Fruit fly (Drosophila melanogaster) whole organism, prepupa: Measurements from ENCODE around the gene CG14883.
A peak's percentile ranks its signal among the peaks of the same experiment; 100 is the strongest.

Experiments
- Blimp-1 ChIP-seq: fragments of 200-800 bp; sonication (Bioruptor generic); optimal IDR thresholded peaks from 3 replicates; lab custom pipeline; 2017; ENCODE audit warnings: missing biosample characterization, missing genetic modification characterization, mild to moderate bottlenecking, moderate library complexity, missing genetic modification reagents
- CG10631 ChIP-seq: fragments of 200-800 bp; sonication (Bioruptor generic); optimal IDR thresholded peaks from 2 replicates; lab custom pipeline; 2016; ENCODE audit warnings: missing biosample characterization, missing genetic modification characterization
- CG10669 ChIP-seq: fragments of 200-800 bp; sonication (Bioruptor generic); optimal IDR thresholded peaks from 3 replicates; lab custom pipeline; 2018; ENCODE audit warnings: missing biosample characterization, mild to moderate bottlenecking, missing genetic modification characterization, moderate library complexity
- CG11762 ChIP-seq: fragments of 200-800 bp; sonication (Bioruptor generic); optimal IDR thresholded peaks from 3 replicates; lab custom pipeline; 2016; ENCODE audit warnings: missing biosample characterization, missing genetic modification characterization; ENCODE audit not compliant: insufficient read depth
- CG11902 ChIP-seq: fragments of 200-800 bp; sonication (Bioruptor generic); optimal IDR thresholded peaks from 3 replicates; lab custom pipeline; 2016; ENCODE audit warnings: missing biosample characterization, missing genetic modification characterization
- CG15336 ChIP-seq: fragments of 200-800 bp; sonication (Bioruptor generic); IDR thresholded peaks from 2 replicates; pipeline ENCODE4 v1.3.6; 2022; ENCODE audit warnings: missing biosample characterization, missing genetic modification characterization
- CG1621 ChIP-seq: fragments of 200-800 bp; sonication (Bioruptor generic); optimal IDR thresholded peaks from 3 replicates; lab custom pipeline; 2018; ENCODE audit warnings: missing biosample characterization, mild to moderate bottlenecking, missing genetic modification characterization
- CG16779 ChIP-seq: fragments of 200-800 bp; sonication (Bioruptor generic); optimal IDR thresholded peaks from 3 replicates; lab custom pipeline; 2017; ENCODE audit warnings: missing biosample characterization, mild to moderate bottlenecking, missing genetic modification characterization
- CG31627 ChIP-seq: fragments of 200-800 bp; sonication (Bioruptor generic); optimal IDR thresholded peaks from 3 replicates; lab custom pipeline; 2016; ENCODE audit warnings: missing biosample characterization, missing genetic modification characterization
- CG3919 ChIP-seq: fragments of 200-800 bp; sonication (Bioruptor generic); optimal IDR thresholded peaks from 3 replicates; lab custom pipeline; 2016; ENCODE audit warnings: missing biosample characterization, missing genetic modification characterization
- CG4318 ChIP-seq: fragments of 200-800 bp; sonication (Bioruptor generic); optimal IDR thresholded peaks from 3 replicates; lab custom pipeline; 2017; ENCODE audit warnings: missing biosample characterization, mild to moderate bottlenecking, missing genetic modification characterization
- CG6163 ChIP-seq: fragments of 200-800 bp; sonication (Bioruptor generic); IDR thresholded peaks from 3 replicates; pipeline ENCODE4 v1.3.6; 2022; ENCODE audit warnings: missing biosample characterization, missing genetic modification characterization
- CG6276 ChIP-seq: fragments of 200-800 bp; sonication (Bioruptor generic); optimal IDR thresholded peaks from 2 replicates; lab custom pipeline; 2017; ENCODE audit warnings: missing biosample characterization, mild to moderate bottlenecking, missing genetic modification characterization
- CG6792 ChIP-seq: fragments of 200-800 bp; sonication (Bioruptor generic); optimal IDR thresholded peaks from 3 replicates; lab custom pipeline; 2016; ENCODE audit warnings: missing biosample characterization, missing genetic modification characterization
- CG6808 ChIP-seq: fragments of 200-800 bp; sonication (Bioruptor generic); optimal IDR thresholded peaks from 3 replicates; lab custom pipeline; 2017; ENCODE audit warnings: missing biosample characterization, missing genetic modification characterization, mild to moderate bottlenecking, moderate library complexity, missing genetic modification reagents
- CG6854 ChIP-seq: fragments of 200-800 bp; sonication (Bioruptor generic); optimal IDR thresholded peaks from 2 replicates; lab custom pipeline; 2017; ENCODE audit warnings: missing biosample characterization, mild to moderate bottlenecking, missing genetic modification characterization
- CG7368 ChIP-seq: fragments of 200-800 bp; sonication (Bioruptor generic); optimal IDR thresholded peaks from 3 replicates; lab custom pipeline; 2016; ENCODE audit warnings: missing biosample characterization, missing genetic modification characterization
- CG8119 ChIP-seq: fragments of 200-800 bp; sonication (Bioruptor generic); IDR thresholded peaks from 3 replicates; pipeline ENCODE4 v1.3.6; 2022; ENCODE audit warnings: missing biosample characterization, missing genetic modification characterization
- CG8319 ChIP-seq: fragments of 200-800 bp; sonication (Bioruptor generic); optimal IDR thresholded peaks from 3 replicates; lab custom pipeline; 2016; ENCODE audit warnings: missing biosample characterization, missing genetic modification characterization
- CG8632 ChIP-seq: fragments of 200-800 bp; sonication (Bioruptor generic); optimal IDR thresholded peaks from 3 replicates; lab custom pipeline; 2016; ENCODE audit warnings: missing biosample characterization, missing genetic modification characterization
- CG9139 ChIP-seq: fragments of 200-800 bp; sonication (Bioruptor generic); optimal IDR thresholded peaks from 3 replicates; lab custom pipeline; 2017; ENCODE audit warnings: missing biosample characterization, mild to moderate bottlenecking, missing genetic modification characterization
- Eip78C ChIP-seq: fragments of 200-800 bp; sonication (Bioruptor generic); peaks from one replicate; lab custom pipeline; 2016; ENCODE audit warnings: missing biosample characterization, missing genetic modification characterization
- Eip93F ChIP-seq: fragments of 200-800 bp; sonication (Bioruptor generic); optimal IDR thresholded peaks from 2 replicates; lab custom pipeline; 2016; ENCODE audit warnings: missing biosample characterization, mild to moderate bottlenecking, missing genetic modification characterization
- Gug ChIP-seq: fragments of 200-800 bp; sonication (Bioruptor generic); IDR thresholded peaks from 2 replicates; pipeline ENCODE4 v1.3.6; 2022; ENCODE audit warnings: missing biosample characterization, missing genetic modification characterization
- Hr38 ChIP-seq: sonication (Bioruptor generic); optimal IDR thresholded peaks from 2 replicates; lab custom pipeline; 2016; ENCODE audit warnings: missing biosample characterization, missing genetic modification characterization
- Hr4 ChIP-seq: fragments of 200-800 bp; sonication (Bioruptor generic); optimal IDR thresholded peaks from 3 replicates; lab custom pipeline; 2016; ENCODE audit warnings: missing biosample characterization, missing genetic modification characterization
- Lpt ChIP-seq: fragments of 200-800 bp; sonication (Bioruptor generic); optimal IDR thresholded peaks from 3 replicates; lab custom pipeline; 2016; ENCODE audit warnings: missing biosample characterization, missing genetic modification characterization
- Met ChIP-seq: fragments of 200-800 bp; sonication (Bioruptor generic); optimal IDR thresholded peaks from 3 replicates; lab custom pipeline; 2016; ENCODE audit warnings: missing biosample characterization, missing genetic modification characterization
- OdsH ChIP-seq: fragments of 200-800 bp; sonication (Bioruptor generic); optimal IDR thresholded peaks from 3 replicates; lab custom pipeline; 2016; ENCODE audit warnings: missing biosample characterization, missing genetic modification characterization
- Smox ChIP-seq: fragments of 200-800 bp; sonication (Bioruptor generic); optimal IDR thresholded peaks from 3 replicates; lab custom pipeline; 2016; ENCODE audit warnings: missing biosample characterization, missing genetic modification characterization
- Sox14 ChIP-seq: fragments of 200-800 bp; sonication (Bioruptor generic); optimal IDR thresholded peaks from 3 replicates; lab custom pipeline; 2016; ENCODE audit warnings: missing biosample characterization, missing genetic modification characterization
- Sox15 ChIP-seq: fragments of 200-800 bp; sonication (Bioruptor generic); optimal IDR thresholded peaks from 3 replicates; lab custom pipeline; 2016; ENCODE audit warnings: missing biosample characterization, missing genetic modification characterization
- acj6 ChIP-seq: fragments of 200-800 bp; sonication (Bioruptor generic); optimal IDR thresholded peaks from 3 replicates; lab custom pipeline; 2016; ENCODE audit warnings: missing biosample characterization, missing genetic modification characterization
- cyc ChIP-seq: fragments of 200-800 bp; sonication (Bioruptor generic); optimal IDR thresholded peaks from 3 replicates; lab custom pipeline; 2016; ENCODE audit warnings: missing biosample characterization, missing genetic modification characterization
- dac ChIP-seq: fragments of 200-800 bp; sonication (Bioruptor generic); optimal IDR thresholded peaks from 2 replicates; lab custom pipeline; 2017; ENCODE audit warnings: missing biosample characterization, mild to moderate bottlenecking, missing genetic modification characterization
- dsx ChIP-seq: fragments of 200-800 bp; optimal IDR thresholded peaks from 3 replicates; lab custom pipeline; 2019; ENCODE audit warnings: missing biosample characterization, mild to moderate bottlenecking, missing genetic modification characterization, moderate library complexity; ENCODE audit not compliant: poor library complexity, severe bottlenecking
- eg ChIP-seq: fragments of 200-800 bp; sonication (Bioruptor generic); IDR thresholded peaks from 3 replicates; pipeline ENCODE4 v1.3.6; 2022; ENCODE audit warnings: missing biosample characterization, missing genetic modification characterization
- fd85E ChIP-seq: fragments of 200-800 bp; sonication (Bioruptor generic); optimal IDR thresholded peaks from 3 replicates; lab custom pipeline; 2016; ENCODE audit warnings: missing biosample characterization, missing genetic modification characterization
- fkh ChIP-seq: fragments of 200-800 bp; sonication (Bioruptor generic); optimal IDR thresholded peaks from 3 replicates; lab custom pipeline; 2017; ENCODE audit warnings: missing biosample characterization, mild to moderate bottlenecking, missing genetic modification characterization, moderate library complexity
- pdm3 ChIP-seq: fragments of 200-800 bp; sonication (Bioruptor generic); optimal IDR thresholded peaks from 3 replicates; lab custom pipeline; 2016; ENCODE audit warnings: missing biosample characterization, missing genetic modification characterization
- salr ChIP-seq, 2 experiments: fragments of 200-800 bp; sonication (Bioruptor generic); optimal IDR thresholded peaks; 3 replicates each; lab custom pipeline; 2016 to 2018; ENCODE audit warnings: missing biosample characterization in 2 of 2, missing genetic modification characterization in 2 of 2, mild to moderate bottlenecking in 1 of 2
- spab ChIP-seq: fragments of 200-800 bp; sonication (Bioruptor generic); optimal IDR thresholded peaks from 2 replicates; lab custom pipeline; 2017; ENCODE audit warnings: missing biosample characterization, mild to moderate bottlenecking, missing genetic modification characterization, missing genetic modification reagents
- ss ChIP-seq, 2 experiments: fragments of 200-800 bp; sonication (Bioruptor generic); optimal IDR thresholded peaks; 2 replicates in 1 of 2; 3 replicates in 1 of 2; lab custom pipeline; 2017 to 2018; ENCODE audit warnings: mild to moderate bottlenecking in 2 of 2, missing biosample characterization in 2 of 2, missing genetic modification characterization in 2 of 2, moderate library complexity in 1 of 2
- svp ChIP-seq: fragments of 200-800 bp; sonication (Bioruptor generic); peaks from one replicate; lab custom pipeline; 2016; ENCODE audit warnings: missing biosample characterization, missing genetic modification characterization
- topi ChIP-seq: fragments of 200-800 bp; sonication (Bioruptor generic); optimal IDR thresholded peaks from 3 replicates; lab custom pipeline; 2016; ENCODE audit warnings: missing biosample characterization, missing genetic modification characterization
- vri ChIP-seq: fragments of 200-800 bp; sonication (Bioruptor generic); optimal IDR thresholded peaks from 3 replicates; lab custom pipeline; 2016; ENCODE audit warnings: missing biosample characterization, mild to moderate bottlenecking, missing genetic modification characterization

CG14883 gene

DNA sequence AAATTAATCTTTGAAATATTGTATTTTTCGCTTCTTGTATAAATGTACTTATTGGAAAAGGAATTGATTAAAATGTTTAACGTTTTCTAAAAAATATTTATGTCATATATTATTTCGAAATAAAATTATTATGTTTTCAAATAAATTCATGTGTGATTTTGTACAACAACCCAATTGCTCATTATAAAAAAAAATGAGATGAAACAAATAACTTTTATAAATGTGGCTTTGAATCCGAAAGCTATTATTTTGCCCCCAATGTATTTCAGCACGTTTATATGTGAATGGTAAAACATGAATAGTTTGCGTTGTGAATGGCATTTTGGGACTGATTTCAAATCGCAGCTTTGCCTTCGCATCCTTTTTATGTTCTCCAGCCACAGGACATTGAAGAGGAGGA, 21.3 kb upstream of the CG14883 start, which contains the start of gene CG14881:
TSS of gene CG14881 (plus strand) at position 301 of the 400 bp plus-strand sequence.
- no peak for TF ChIP-seq Eip78C (GFP tag; lab: Kevin White, UChicago)
- no peak for TF ChIP-seq CG6276
- TF ChIP-seq, all 60 proteins: peak for 0

DNA sequence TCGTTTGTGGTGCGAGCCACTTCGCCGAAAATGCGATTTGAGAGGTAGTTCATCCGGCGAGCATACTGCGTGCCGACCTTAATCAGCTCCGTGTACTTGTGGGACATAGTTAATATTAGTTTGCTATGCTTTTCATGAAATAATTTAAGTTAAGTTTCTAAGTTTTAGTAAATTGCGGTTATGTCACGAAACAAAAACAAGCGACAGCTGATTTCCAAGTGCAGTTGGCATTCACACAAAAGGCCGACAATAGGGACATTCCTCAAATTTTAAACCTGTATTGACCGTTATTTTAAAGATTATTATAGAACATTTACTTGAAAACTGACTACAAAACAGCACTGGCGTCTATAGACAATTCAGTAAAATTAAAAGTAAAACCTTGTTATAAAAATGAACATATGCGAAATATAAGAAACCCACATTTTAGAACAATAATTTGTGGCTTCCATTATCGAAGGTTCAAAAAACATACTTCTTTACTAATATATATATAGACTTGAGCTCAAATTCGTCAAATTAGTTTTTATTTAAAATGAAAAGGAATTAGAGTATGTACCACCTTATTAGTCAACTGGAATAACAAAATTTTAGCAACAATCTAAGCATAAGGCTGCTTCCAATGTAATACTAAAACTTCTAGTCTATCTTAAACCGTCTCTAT, 19.3 kb upstream of the CG14883 start, which contains the start of gene mRpS33:
TSS of gene mRpS33 (minus strand) at position 224 of the 664 bp plus-strand sequence.
- TF ChIP-seq vri (peak; percentile 49), CG10669 (GFP tag; lab: Kevin White, UChicago) (no peak), Eip78C (GFP tag; lab: Kevin White, UChicago) (peak; percentile 16), Sox14 (GFP tag; lab: Kevin White, UChicago) (no peak)

DNA sequence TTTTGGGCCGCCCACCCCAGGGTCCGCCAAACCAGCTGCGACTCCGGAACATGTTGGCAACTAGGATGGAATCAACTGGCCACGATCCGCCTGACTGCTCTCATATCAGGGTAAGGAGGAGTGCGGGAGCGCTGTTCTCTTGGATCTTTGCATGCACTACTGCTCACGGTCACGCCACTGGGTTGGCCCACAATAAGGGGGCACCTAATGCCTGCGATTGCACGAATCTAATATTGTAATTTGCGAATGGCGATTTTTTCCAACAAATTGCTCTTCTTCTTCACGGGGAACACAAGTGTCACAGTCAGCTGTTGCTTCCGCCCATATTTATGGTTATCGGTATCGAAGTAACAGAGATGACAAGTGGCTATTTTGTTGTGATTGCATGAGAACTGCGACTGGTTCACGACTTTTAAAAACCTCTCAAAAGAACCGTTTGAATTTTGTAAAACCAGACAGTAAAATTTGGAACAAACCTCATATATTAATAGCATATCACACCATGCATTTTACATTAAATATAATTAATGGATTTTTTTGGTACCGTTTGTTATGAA, 14.4 kb upstream of the CG14883 start, which contains the start of gene ema:
TSS of gene ema (minus strand) at position 295 of the 557 bp plus-strand sequence.
- TF ChIP-seq CG8632 (GFP tag; lab: Kevin White, UChicago) = no peak
- TF ChIP-seq Hr4 (GFP tag; lab: Kevin White, UChicago) = no peak
- no peak for TF ChIP-seq topi (GFP tag; lab: Kevin White, UChicago)
- TF ChIP-seq CG6808 = no peak
- no peak for TF ChIP-seq CG7368 (GFP tag; lab: Kevin White, UChicago)
- no peak for TF ChIP-seq dac
- TF ChIP-seq Hr38 = no peak
- no peak for TF ChIP-seq eg (GFP tag; lab: Robert Waterston, UW)
- no peak for TF ChIP-seq Smox
- no peak for TF ChIP-seq acj6 (GFP tag; lab: Kevin White, UChicago)
- no peak for TF ChIP-seq Eip93F
- TF ChIP-seq Eip78C (GFP tag; lab: Kevin White, UChicago) = peak; percentile 53
- TF ChIP-seq CG10631 = no peak
- TF ChIP-seq Gug (GFP tag; lab: Robert Waterston, UW) = no peak
- no peak for TF ChIP-seq CG8319 (GFP tag; lab: Kevin White, UChicago)
- no peak for TF ChIP-seq fkh
- no peak for TF ChIP-seq CG6276
- TF ChIP-seq Sox15 (GFP tag; lab: Kevin White, UChicago) = no peak
- TF ChIP-seq Sox14 (GFP tag; lab: Kevin White, UChicago) = no peak
- TF ChIP-seq CG16779 (tag; lab: Kevin White, UChicago) = no peak
- no peak for TF ChIP-seq CG8119 (GFP tag; lab: Robert Waterston, UW)
- peak; percentile 42 for TF ChIP-seq dsx
- TF ChIP-seq fd85E (GFP tag; lab: Kevin White, UChicago) = no peak
- TF ChIP-seq Met (GFP tag; lab: Kevin White, UChicago) = no peak
- no peak for TF ChIP-seq CG11902 (GFP tag; lab: Kevin White, UChicago)
- no peak for TF ChIP-seq CG3919 (GFP tag; lab: Kevin White, UChicago)
- no peak for TF ChIP-seq CG4318 (GFP tag; lab: Kevin White, UChicago)
- peak; percentile 3 for TF ChIP-seq CG31627 (GFP tag; lab: Kevin White, UChicago)
- peak; percentile 4 for TF ChIP-seq vri
- no peak for TF ChIP-seq svp
- TF ChIP-seq Blimp-1 (GFP tag; lab: Kevin White, UChicago) = no peak
- TF ChIP-seq CG15336 (GFP tag; lab: Robert Waterston, UW) = no peak
- no peak for TF ChIP-seq spab (GFP tag; lab: Kevin White, UChicago)
- TF ChIP-seq CG10669 (GFP tag; lab: Kevin White, UChicago) = no peak
- peak; percentile 3 for TF ChIP-seq cyc (GFP tag; lab: Kevin White, UChicago)
- no peak for TF ChIP-seq Lpt (GFP tag; lab: Kevin White, UChicago)
- TF ChIP-seq salr (GFP tag; optimal IDR thresholded peaks at IDR 0.05; lab: Kevin White, UChicago) = no peak
- no peak for TF ChIP-seq CG1621
- TF ChIP-seq ss (GFP tag; optimal IDR thresholded peaks at IDR 0.05; lab: Kevin White, UChicago) = no peak
- TF ChIP-seq CG9139 (GFP tag; lab: Kevin White, UChicago) = no peak
- no peak for TF ChIP-seq OdsH (GFP tag; lab: Kevin White, UChicago)
- no peak for TF ChIP-seq CG11762 (GFP tag; lab: Kevin White, UChicago)
- no peak for TF ChIP-seq pdm3 (GFP tag; lab: Kevin White, UChicago)
- TF ChIP-seq CG6792 (GFP tag; lab: Kevin White, UChicago) = no peak
- TF ChIP-seq CG6854 (GFP tag; lab: Kevin White, UChicago) = peak; percentile 5
- no peak for TF ChIP-seq CG6163
